Worm (Caenorhabditis elegans): ENCODE results near the gene mct-4.

ce11 chrX:4972039-4972581 lies 42.6 kb upstream of the mct-4 start:
- TF ChIP-seq ceh-27 (GFP tag; optimal IDR thresholded peaks at IDR 0.05) (no peak), snpc-1.3 (tag; optimal IDR thresholded peaks at IDR 0.05; ENCODE audit: insufficient read depth) (no peak), lin-26 (GFP tag; IDR thresholded peaks at IDR 0.05) (no peak), sdz-38 (tag; optimal IDR thresholded peaks at IDR 0.05) (no peak), snpc-4 (GFP tag; optimal IDR thresholded peaks at IDR 0.05) (no peak), snpc-4 (tag; optimal IDR thresholded peaks at IDR 0.05) (no peak), ztf-3 (GFP tag; optimal IDR thresholded peaks at IDR 0.05) (no peak), K11D2.4 (GFP tag; IDR thresholded peaks at IDR 0.05) (no peak), rcor-1 (GFP tag; IDR thresholded peaks at IDR 0.05) (no peak), madf-3 (GFP tag; IDR thresholded peaks at IDR 0.05) (no peak), ccch-3 (GFP tag; optimal IDR thresholded peaks at IDR 0.05) (no peak), ztf-6 (GFP tag; IDR thresholded peaks at IDR 0.05) (no peak), B0019.2 (GFP tag; conservative IDR thresholded peaks at IDR 0.05) (no peak), pbrm-1 (GFP tag; IDR thresholded peaks at IDR 0.05) (no peak)

All from whole organism, young adult.